In genomic region chr2L:2874542-2875194, dm6 we compare ENCODE assay signal across 4 fruit fly cellular contexts.
A peak's percentile ranks its signal among the peaks of the same experiment; 100 is the strongest.
TF ChIP-seq lines count a peak whose summit lies in the region.

TSS of gene CG8814 (plus strand) at chr2L:2874890.

TF ChIP-seq in whole organism, adult, 20 proteins besides CTCF, POLR2A, EP300 and RAD21 (continued from another document):
- peak; percentile 48 for TF ChIP-seq Clk (GFP tag; optimal IDR thresholded peaks at IDR 0.05; lab: Kevin White, UChicago)
- peak; percentile 63 for TF ChIP-seq tj (GFP tag; optimal IDR thresholded peaks at IDR 0.05; lab: Kevin White, UChicago)

TF ChIP-seq in whole organism, embryonic, 481 proteins besides CTCF, POLR2A, EP300 and RAD21 (continued from another document and continues in another):
- TF ChIP-seq ttk (GFP tag; IDR thresholded peaks at IDR 0.05; lab: Robert Waterston, UW) (no peak), Oaz (GFP tag; IDR thresholded peaks at IDR 0.05; lab: Robert Waterston, UW) (0 out of 2 replicates have a peak, but pooled peaks have one; percentile 29), CG7271 (tag; optimal IDR thresholded peaks at IDR 0.05; lab: Kevin White, UChicago) (no peak), gro (GFP tag; optimal IDR thresholded peaks at IDR 0.05; lab: Kevin White, UChicago) (no peak), crol (GFP tag; IDR thresholded peaks at IDR 0.05; lab: Robert Waterston, UW) (peak; percentile 21; the same call in 1 of the 2 replicates), Doc3 (GFP tag; IDR thresholded peaks at IDR 0.05; lab: Robert Waterston, UW; ENCODE audit: partially characterized antibody) (peak; percentile 66; the same call in 2 of the 3 replicates), CG5180 (GFP tag; optimal IDR thresholded peaks at IDR 0.05; lab: Kevin White, UChicago) (peak; percentile 64), Dek (tag; optimal IDR thresholded peaks at IDR 0.05; lab: Kevin White, UChicago) (peak; percentile 75), CG34224 (GFP tag; IDR thresholded peaks at IDR 0.05; lab: Robert Waterston, UW; ENCODE audit: partially characterized antibody) (peak; percentile 70), CG2120 (GFP tag; optimal IDR thresholded peaks at IDR 0.05; lab: Kevin White, UChicago) (peak; percentile 77), so (GFP tag; IDR thresholded peaks at IDR 0.05; lab: Robert Waterston, UW) (peak; percentile 62; the same call in 1 of the 3 replicates), CG12299 (tag; optimal IDR thresholded peaks at IDR 0.05; lab: Kevin White, UChicago) (no peak), CG7372 (GFP tag; IDR thresholded peaks at IDR 0.05; lab: Robert Waterston, UW) (no peak; the same call in 1 of the 2 replicates), unpg (GFP tag; optimal IDR thresholded peaks at IDR 0.05; lab: Kevin White, UChicago) (peak; percentile 13), CG1647 (GFP tag; optimal IDR thresholded peaks at IDR 0.05; lab: Kevin White, UChicago) (peak; percentile 48), CG17802 (tag; optimal IDR thresholded peaks at IDR 0.05; lab: Kevin White, UChicago) (peak; percentile 19), Max (GFP tag; optimal IDR thresholded peaks at IDR 0.05; lab: Kevin White, UChicago) (peak; percentile 45), CG10209 (GFP tag; optimal IDR thresholded peaks at IDR 0.05; lab: Kevin White, UChicago) (peak; percentile 58), grn (GFP tag; optimal IDR thresholded peaks at IDR 0.05; lab: Kevin White, UChicago) (peak; percentile 11), sisA (GFP tag; IDR thresholded peaks at IDR 0.05; lab: Robert Waterston, UW) (peak; percentile 63), Xrp1 (GFP tag; IDR thresholded peaks at IDR 0.05; lab: Robert Waterston, UW) (peak; percentile 28; the same call in 1 of the 2 replicates), CG8478 (optimal IDR thresholded peaks at IDR 0.05; lab: Kevin White, UChicago) (peak; percentile 87), fru (optimal IDR thresholded peaks at IDR 0.05; lab: Kevin White, UChicago) (no peak), CG14860 (GFP tag; IDR thresholded peaks at IDR 0.05; lab: Robert Waterston, UW; ENCODE audit: partially characterized antibody) (peak; percentile 56; the same call in 1 of the 3 replicates), sr (GFP tag; IDR thresholded peaks at IDR 0.05; lab: Robert Waterston, UW) (0 out of 3 replicates have a peak, but pooled peaks have one; percentile 27), CG11504 (tag; optimal IDR thresholded peaks at IDR 0.05; lab: Kevin White, UChicago) (peak; percentile 72), Hmx (GFP tag; optimal IDR thresholded peaks at IDR 0.05; lab: Kevin White, UChicago) (no peak), wdn (GFP tag; IDR thresholded peaks at IDR 0.05; lab: Robert Waterston, UW) (0 out of 2 replicates have a peak, but pooled peaks have one; percentile 3), HLH3B (GFP tag; IDR thresholded peaks at IDR 0.05; lab: Robert Waterston, UW) (peak; percentile 32; the same call in 1 of the 2 replicates), CG10543 (GFP tag; optimal IDR thresholded peaks at IDR 0.05; lab: Kevin White, UChicago) (peak; percentile 86), MBD-R2 (GFP tag; IDR thresholded peaks at IDR 0.05; lab: Robert Waterston, UW) (peak; percentile 63), CG3281 (GFP tag; optimal IDR thresholded peaks at IDR 0.05; lab: Kevin White, UChicago) (peak; percentile 58), pan (optimal IDR thresholded peaks at IDR 0.05; lab: Kevin White, UChicago) (no peak), pan (GFP tag; optimal IDR thresholded peaks at IDR 0.05 in 1 of 2, IDR thresholded peaks at IDR 0.05 in 1 of 2) (peak in 1 of 2 experiments; percentile 41), ERR (GFP tag; optimal IDR thresholded peaks at IDR 0.05; lab: Kevin White, UChicago) (no peak), CG4282 (GFP tag; optimal IDR thresholded peaks at IDR 0.05; lab: Kevin White, UChicago) (no peak), Mrtf (GFP tag; IDR thresholded peaks at IDR 0.05; lab: Robert Waterston, UW) (0 out of 3 replicates have a peak, but pooled peaks have one; percentile 58), CG30403 (GFP tag; optimal IDR thresholded peaks at IDR 0.05; lab: Kevin White, UChicago) (peak; percentile 86), Deaf1 (tag; optimal IDR thresholded peaks at IDR 0.05; lab: Kevin White, UChicago) (peak; percentile 57), HmgZ (tag; optimal IDR thresholded peaks at IDR 0.05; lab: Kevin White, UChicago) (no peak)

TF ChIP-seq in whole organism, prepupa, 60 proteins besides CTCF, POLR2A, EP300 and RAD21 (continued from another document):
- peak; percentile 53 for TF ChIP-seq achi (GFP tag; optimal IDR thresholded peaks at IDR 0.05; lab: Kevin White, UChicago)
- peak; percentile 96 for TF ChIP-seq CG6854 (GFP tag; optimal IDR thresholded peaks at IDR 0.05; lab: Kevin White, UChicago)
- TF ChIP-seq fkh (GFP tag; optimal IDR thresholded peaks at IDR 0.05; lab: Kevin White, UChicago): peak; percentile 67
- peak; percentile 37 for TF ChIP-seq CG10669 (GFP tag; optimal IDR thresholded peaks at IDR 0.05; lab: Kevin White, UChicago)
- TF ChIP-seq Sox15 (GFP tag; optimal IDR thresholded peaks at IDR 0.05; lab: Kevin White, UChicago): peak; percentile 60
- peak; percentile 50 for TF ChIP-seq pdm3 (GFP tag; optimal IDR thresholded peaks at IDR 0.05; lab: Kevin White, UChicago)
- peak; percentile 18 for TF ChIP-seq Eip75B (GFP tag; optimal IDR thresholded peaks at IDR 0.05; lab: Kevin White, UChicago)
- peak; percentile 52 for TF ChIP-seq CG3919 (GFP tag; optimal IDR thresholded peaks at IDR 0.05; lab: Kevin White, UChicago)
- no peak; the same call in 1 of the 2 replicates for TF ChIP-seq Gug (GFP tag; IDR thresholded peaks at IDR 0.05; lab: Robert Waterston, UW)
- peak; percentile 69 for TF ChIP-seq CG31627 (GFP tag; optimal IDR thresholded peaks at IDR 0.05; lab: Kevin White, UChicago)
- no peak for TF ChIP-seq CG8319 (GFP tag; optimal IDR thresholded peaks at IDR 0.05; lab: Kevin White, UChicago)
- TF ChIP-seq fd85E (GFP tag; optimal IDR thresholded peaks at IDR 0.05; lab: Kevin White, UChicago): no peak
- peak; percentile 56 for TF ChIP-seq Ets21C (GFP tag; optimal IDR thresholded peaks at IDR 0.05; lab: Kevin White, UChicago)
- TF ChIP-seq cyc (GFP tag; optimal IDR thresholded peaks at IDR 0.05; lab: Kevin White, UChicago): peak; percentile 57
- TF ChIP-seq OdsH (GFP tag; optimal IDR thresholded peaks at IDR 0.05; lab: Kevin White, UChicago): peak; percentile 63
- TF ChIP-seq CG3032 (tag; optimal IDR thresholded peaks at IDR 0.05; lab: Kevin White, UChicago): peak; percentile 59
- TF ChIP-seq Lpt (GFP tag; optimal IDR thresholded peaks at IDR 0.05; lab: Kevin White, UChicago): peak; percentile 53
- peak; percentile 56 for TF ChIP-seq topi (GFP tag; optimal IDR thresholded peaks at IDR 0.05; lab: Kevin White, UChicago)
- TF ChIP-seq Eip93F (GFP tag; optimal IDR thresholded peaks at IDR 0.05; lab: Kevin White, UChicago): peak; percentile 68
- TF ChIP-seq CG1621 (tag; optimal IDR thresholded peaks at IDR 0.05; lab: Kevin White, UChicago): peak; percentile 39
- peak; percentile 87 for TF ChIP-seq CG9139 (GFP tag; optimal IDR thresholded peaks at IDR 0.05; lab: Kevin White, UChicago)
- peak; percentile 23 for TF ChIP-seq fd59A (GFP tag; optimal IDR thresholded peaks at IDR 0.05; lab: Kevin White, UChicago)
- peak; percentile 54 for TF ChIP-seq dsx (GFP tag; optimal IDR thresholded peaks at IDR 0.05; lab: Kevin White, UChicago; ENCODE audit: poor library complexity, severe bottlenecking)
- TF ChIP-seq svp (GFP tag; lab: Kevin White, UChicago): peak; percentile 91
- no peak for TF ChIP-seq CG11762 (GFP tag; optimal IDR thresholded peaks at IDR 0.05; lab: Kevin White, UChicago; ENCODE audit: insufficient read depth)
- peak; percentile 48 for TF ChIP-seq Ets96B (tag; optimal IDR thresholded peaks at IDR 0.05; lab: Kevin White, UChicago)
- TF ChIP-seq ss (GFP tag; optimal IDR thresholded peaks at IDR 0.05; lab: Kevin White, UChicago): peak; percentile 88
- TF ChIP-seq CG32006 (GFP tag; optimal IDR thresholded peaks at IDR 0.05; lab: Kevin White, UChicago): peak; percentile 69
- TF ChIP-seq eg (GFP tag; IDR thresholded peaks at IDR 0.05; lab: Robert Waterston, UW): peak; percentile 81
- no peak for TF ChIP-seq Hr38 (GFP tag; optimal IDR thresholded peaks at IDR 0.05; lab: Kevin White, UChicago)
- peak; percentile 40 for TF ChIP-seq CG34406 (GFP tag; optimal IDR thresholded peaks at IDR 0.05; lab: Kevin White, UChicago)
- peak; percentile 60 for TF ChIP-seq CG6792 (GFP tag; optimal IDR thresholded peaks at IDR 0.05; lab: Kevin White, UChicago)
- TF ChIP-seq CG10631 (GFP tag; optimal IDR thresholded peaks at IDR 0.05; lab: Kevin White, UChicago): peak; percentile 80
- TF ChIP-seq Met (GFP tag; optimal IDR thresholded peaks at IDR 0.05; lab: Kevin White, UChicago): peak; percentile 50
- no peak; the same call in 1 of the 2 replicates for TF ChIP-seq CG11294 (GFP tag; IDR thresholded peaks at IDR 0.05; lab: Robert Waterston, UW)
- peak; percentile 54 for TF ChIP-seq spab (GFP tag; optimal IDR thresholded peaks at IDR 0.05; lab: Kevin White, UChicago)
- TF ChIP-seq Smox (GFP tag; optimal IDR thresholded peaks at IDR 0.05; lab: Kevin White, UChicago): peak; percentile 74
- TF ChIP-seq Hr4 (GFP tag; optimal IDR thresholded peaks at IDR 0.05; lab: Kevin White, UChicago): peak; percentile 71
- peak; percentile 74 for TF ChIP-seq CG15336 (GFP tag; IDR thresholded peaks at IDR 0.05; lab: Robert Waterston, UW)
- TF ChIP-seq CG8632 (GFP tag; optimal IDR thresholded peaks at IDR 0.05; lab: Kevin White, UChicago): peak; percentile 11

TF ChIP-seq in whole organism, wandering third instar larva, 38 proteins besides CTCF, POLR2A, EP300 and RAD21 (continued from another document):
- TF ChIP-seq HLH106 (tag; optimal IDR thresholded peaks at IDR 0.05; lab: Kevin White, UChicago) (peak; percentile 74), Dif (GFP tag; optimal IDR thresholded peaks at IDR 0.05; lab: Kevin White, UChicago; ENCODE audit: partially characterized antibody) (peak; percentile 31), dmrt93B (GFP tag; optimal IDR thresholded peaks at IDR 0.05; lab: Kevin White, UChicago) (peak; percentile 68), Jra (GFP tag; optimal IDR thresholded peaks at IDR 0.05; lab: Kevin White, UChicago) (peak; percentile 42), Hr83 (GFP tag; optimal IDR thresholded peaks at IDR 0.05; lab: Kevin White, UChicago; ENCODE audit: poor library complexity, severe bottlenecking) (peak; percentile 47), foxo (GFP tag; optimal IDR thresholded peaks at IDR 0.05; lab: Kevin White, UChicago) (peak in 1 of 2 experiments; percentile 78), OdsH (GFP tag; optimal IDR thresholded peaks at IDR 0.05; lab: Kevin White, UChicago) (peak; percentile 51)
TF ChIP-seq in whole organism, wandering third instar larva: peak in this region for 23.
